Fruit fly (Drosophila melanogaster): Measurements from ENCODE around the gene PIG-Wa.

Gene PIG-Wa

dm6 chr2L:2433494-2434054 lies 50.6 kb downstream of the PIG-Wa start (continued):
- TF ChIP-seq CG12155 (GFP tag; optimal IDR thresholded peaks at IDR 0.05) (peak; percentile 66), CG4730 (GFP tag; IDR thresholded peaks at IDR 0.05) (peak; percentile 62; the same call in 1 of the 2 replicates), CrebB (tag; optimal IDR thresholded peaks at IDR 0.05) (peak; percentile 69), B-H2 (GFP tag; optimal IDR thresholded peaks at IDR 0.05) (no peak), Dip2 (GFP tag; IDR thresholded peaks at IDR 0.05) (no peak), tna (GFP tag; IDR thresholded peaks at IDR 0.05; ENCODE audit: partially characterized antibody) (no peak), CG8290 (GFP tag; optimal IDR thresholded peaks at IDR 0.05) (peak; percentile 51), CG8290 (tag; optimal IDR thresholded peaks at IDR 0.05) (peak in 1 of 2 experiments; percentile 85), grau (tag; optimal IDR thresholded peaks at IDR 0.05) (peak; percentile 82), seq (GFP tag; IDR thresholded peaks at IDR 0.05) (peak; percentile 87), CG8089 (GFP tag; optimal IDR thresholded peaks at IDR 0.05) (peak; percentile 75), Hmx (GFP tag; optimal IDR thresholded peaks at IDR 0.05) (no peak), sens (GFP tag) (peak; percentile 98), CG14860 (GFP tag; IDR thresholded peaks at IDR 0.05; ENCODE audit: partially characterized antibody) (no peak), hth (optimal IDR thresholded peaks at IDR 0.05) (no peak), CG3995 (GFP tag; optimal IDR thresholded peaks at IDR 0.05) (no peak), CG32532 (GFP tag; IDR thresholded peaks at IDR 0.05) (peak; percentile 39), CG2129 (GFP tag; IDR thresholded peaks at IDR 0.05; ENCODE audit: partially characterized antibody) (no peak), CG42726 (GFP tag; IDR thresholded peaks at IDR 0.05; ENCODE audit: partially characterized antibody) (no peak), en (GFP tag; optimal IDR thresholded peaks at IDR 0.05) (peak; percentile 79), PHDP (tag; optimal IDR thresholded peaks at IDR 0.05) (peak; percentile 83), dysf (GFP tag; IDR thresholded peaks at IDR 0.05) (peak; percentile 90), p53 (GFP tag; optimal IDR thresholded peaks at IDR 0.05) (peak; percentile 63), CG9876 (GFP tag; optimal IDR thresholded peaks at IDR 0.05) (peak; percentile 72), tap (tag; optimal IDR thresholded peaks at IDR 0.05) (peak; percentile 81), CG8281 (tag; optimal IDR thresholded peaks at IDR 0.05) (peak; percentile 48), CkIIα-i1 (GFP tag; IDR thresholded peaks at IDR 0.05) (peak; percentile 43; the same call in 1 of the 2 replicates), CG13424 (tag; optimal IDR thresholded peaks at IDR 0.05) (peak; percentile 92), CG8478 (optimal IDR thresholded peaks at IDR 0.05) (no peak), CG3281 (GFP tag; optimal IDR thresholded peaks at IDR 0.05) (peak; percentile 30), tio (GFP tag; optimal IDR thresholded peaks at IDR 0.05) (peak; percentile 67), CG3407 (GFP tag; optimal IDR thresholded peaks at IDR 0.05) (peak; percentile 72), fru (optimal IDR thresholded peaks at IDR 0.05) (no peak), E2f2 (GFP tag; IDR thresholded peaks at IDR 0.05) (peak; percentile 61), dati (GFP tag; IDR thresholded peaks at IDR 0.05) (peak; percentile 75), prd (optimal IDR thresholded peaks at IDR 0.05) (no peak), prd (GFP tag; IDR thresholded peaks at IDR 0.05) (peak; percentile 89), crp (GFP tag; optimal IDR thresholded peaks at IDR 0.05) (peak in 1 of 2 experiments; percentile 34), croc (GFP tag; conservative IDR thresholded peaks at IDR 0.05) (peak; percentile 81), CG13296 (GFP tag; optimal IDR thresholded peaks at IDR 0.05) (peak; percentile 59), CG34224 (GFP tag; IDR thresholded peaks at IDR 0.05; ENCODE audit: partially characterized antibody) (no peak), D19A (tag; optimal IDR thresholded peaks at IDR 0.05) (peak; percentile 77), vnd (GFP tag; IDR thresholded peaks at IDR 0.05; ENCODE audit: partially characterized antibody) (no peak), CG1792 (GFP tag; optimal IDR thresholded peaks at IDR 0.05) (peak; percentile 56), klu (GFP tag; IDR thresholded peaks at IDR 0.05) (peak; percentile 42; the same call in 1 of the 2 replicates), CG33213 (GFP tag; optimal IDR thresholded peaks at IDR 0.05) (peak; percentile 79), CG14667 (GFP tag; IDR thresholded peaks at IDR 0.05) (peak; percentile 46), MESR4 (GFP tag; optimal IDR thresholded peaks at IDR 0.05) (no peak), jigr1 (GFP tag; IDR thresholded peaks at IDR 0.05) (peak; percentile 68; the same call in 2 of the 3 replicates), Jarid2 (GFP tag; optimal IDR thresholded peaks at IDR 0.05) (peak; percentile 41), grn (GFP tag; optimal IDR thresholded peaks at IDR 0.05) (peak; percentile 10), ERR (GFP tag; optimal IDR thresholded peaks at IDR 0.05) (peak; percentile 45)
